Worm (Caenorhabditis elegans): ENCODE results near the gene B0416.7.

ce11 chrX:9314397-9314796 lies 16.7 kb upstream of the B0416.7 start, which contains the start of gene ttr-38:
- no peak for TF ChIP-seq ama-1 (optimal IDR thresholded peaks at IDR 0.05)
- no peak for TF ChIP-seq scrt-1 (GFP tag; IDR thresholded peaks at IDR 0.05)
- no peak for TF ChIP-seq flt-1 (GFP tag; IDR thresholded peaks at IDR 0.05)
- TF ChIP-seq sea-1 (GFP tag; conservative IDR thresholded peaks at IDR 0.05): no peak
- no peak for TF ChIP-seq tra-4 (tag; optimal IDR thresholded peaks at IDR 0.05)
- no peak for TF ChIP-seq tbx-37 (GFP tag; conservative IDR thresholded peaks at IDR 0.05)
- no peak for TF ChIP-seq ets-7 (tag; optimal IDR thresholded peaks at IDR 0.05)
- no peak for TF ChIP-seq aly-1 (tag; optimal IDR thresholded peaks at IDR 0.05)
- no peak for TF ChIP-seq hmbx-1 (tag; optimal IDR thresholded peaks at IDR 0.05)
- TF ChIP-seq ceh-13 (GFP tag; optimal IDR thresholded peaks at IDR 0.05): no peak
- no peak for TF ChIP-seq hmg-4 (GFP tag; optimal IDR thresholded peaks at IDR 0.05)
- no peak for TF ChIP-seq tbx-11 (GFP tag; IDR thresholded peaks at IDR 0.05)
- no peak for TF ChIP-seq ceh-36 (tag; optimal IDR thresholded peaks at IDR 0.05)
- no peak for TF ChIP-seq B0310.2 (tag; optimal IDR thresholded peaks at IDR 0.05)
